Fruit fly (Drosophila melanogaster) whole organism, embryonic: ENCODE measurements around the gene Mzt1.

Experiments used
- CG10147 ChIP-seq: fragments of 200-800 bp; sonication (Bioruptor generic); optimal IDR thresholded peaks from 2 replicates; lab custom pipeline; 2019; ENCODE audit warnings: missing biosample characterization, mild to moderate bottlenecking, missing genetic modification characterization, moderate library complexity
- CG10267 ChIP-seq: fragments of 200-800 bp; sonication (Bioruptor generic); optimal IDR thresholded peaks from 2 replicates; lab custom pipeline; 2018; ENCODE audit warnings: missing biosample characterization, mild to moderate bottlenecking, missing genetic modification characterization, moderate library complexity
- CG10366 ChIP-seq: fragments of 200-800 bp; sonication (Bioruptor generic); IDR thresholded peaks from 2 replicates; pipeline ENCODE4 v1.3.6; 2022; ENCODE audit warnings: missing biosample characterization, missing genetic modification characterization
- CG10654 ChIP-seq: fragments of 200-800 bp; sonication (Bioruptor generic); optimal IDR thresholded peaks from 2 replicates; lab custom pipeline; 2016; ENCODE audit warnings: missing biosample characterization, missing genetic modification characterization
- CG12104 ChIP-seq: fragments of 200-800 bp; sonication (Bioruptor generic); optimal IDR thresholded peaks from 3 replicates; lab custom pipeline; 2016; ENCODE audit warnings: missing biosample characterization, missing genetic modification characterization
- CG14050 ChIP-seq: fragments of 200-800 bp; sonication (Bioruptor generic); IDR thresholded peaks from 3 replicates; pipeline ENCODE4 v1.3.6; 2022; ENCODE audit warnings: missing biosample characterization, missing genetic modification characterization
- CG14441 ChIP-seq: fragments of 200-800 bp; sonication (Bioruptor generic); IDR thresholded peaks from 2 replicates; pipeline ENCODE4 v1.3.6; 2022; ENCODE audit warnings: missing biosample characterization, missing genetic modification characterization
- CG15479 ChIP-seq: fragments of 200-800 bp; sonication (Bioruptor generic); optimal IDR thresholded peaks from 3 replicates; lab custom pipeline; 2019; ENCODE audit warnings: missing biosample characterization, mild to moderate bottlenecking, missing genetic modification characterization, moderate library complexity
- CG17912 ChIP-seq: fragments of 200-800 bp; sonication (Bioruptor generic); optimal IDR thresholded peaks from 2 replicates; lab custom pipeline; 2018; ENCODE audit warnings: missing biosample characterization, mild to moderate bottlenecking, missing genetic modification characterization
- CG1832 ChIP-seq: fragments of 200-800 bp; sonication (Bioruptor generic); optimal IDR thresholded peaks from 2 replicates; lab custom pipeline; 2017; ENCODE audit warnings: missing biosample characterization, mild to moderate bottlenecking, missing genetic modification characterization, inconsistent platforms
- CG18599 ChIP-seq: fragments of 200-800 bp; sonication (Bioruptor generic); optimal IDR thresholded peaks from 3 replicates; lab custom pipeline; 2017; ENCODE audit warnings: missing biosample characterization, missing genetic modification characterization, mild to moderate bottlenecking, moderate library complexity, missing genetic modification reagents
- CG3065 ChIP-seq: fragments of 200-800 bp; sonication (Bioruptor generic); optimal IDR thresholded peaks from 2 replicates; lab custom pipeline; 2016; ENCODE audit warnings: missing biosample characterization, missing genetic modification characterization
- CG3838 ChIP-seq: fragments of 200-800 bp; sonication (Bioruptor generic); optimal IDR thresholded peaks from 3 replicates; lab custom pipeline; 2016; ENCODE audit warnings: missing biosample characterization, missing genetic modification characterization
- CG42726 ChIP-seq: fragments of 200-800 bp; sonication (Bioruptor generic); IDR thresholded peaks from 2 replicates; pipeline ENCODE4 v1.3.6; 2022; ENCODE audit warnings: missing biosample characterization, missing genetic modification characterization; ENCODE audit not compliant: partially characterized antibody
- CG43689 ChIP-seq: fragments of 200-800 bp; sonication (Bioruptor generic); IDR thresholded peaks from 2 replicates; pipeline ENCODE4 v1.3.6; 2022; ENCODE audit warnings: missing biosample characterization, missing genetic modification characterization
- CG6175 ChIP-seq: fragments of 200-800 bp; sonication (Bioruptor generic); IDR thresholded peaks from 3 replicates; pipeline ENCODE4 v1.3.6; 2022; ENCODE audit warnings: missing biosample characterization, missing genetic modification characterization
- CG6254 ChIP-seq: fragments of 200-800 bp; sonication (Bioruptor generic); optimal IDR thresholded peaks from 3 replicates; lab custom pipeline; 2017; ENCODE audit warnings: mild to moderate bottlenecking, missing biosample characterization, missing genetic modification reagents, missing genetic modification characterization
- CG8290 ChIP-seq, 3 experiments: fragments of 200-800 bp; sonication (Bioruptor generic); optimal IDR thresholded peaks; 2 replicates each; lab custom pipeline; 2016 to 2019; ENCODE audit warnings: missing biosample characterization in 3 of 3, missing genetic modification characterization in 3 of 3, mild to moderate bottlenecking in 2 of 3, moderate library complexity in 1 of 3
- CG8388 ChIP-seq: fragments of 200-800 bp; sonication (Bioruptor generic); optimal IDR thresholded peaks from 2 replicates; lab custom pipeline; 2019; ENCODE audit warnings: missing biosample characterization, mild to moderate bottlenecking, missing genetic modification characterization, moderate library complexity
- CG8924 ChIP-seq: fragments of 200-800 bp; optimal IDR thresholded peaks from 3 replicates; lab custom pipeline; 2019; ENCODE audit warnings: missing biosample characterization, mild to moderate bottlenecking, missing genetic modification characterization, moderate library complexity
- E2f1 ChIP-seq: fragments of 200-800 bp; sonication (Bioruptor generic); IDR thresholded peaks from 2 replicates; pipeline ENCODE4 v1.3.6; 2022; ENCODE audit warnings: missing biosample characterization, missing genetic modification characterization
- H2.0 ChIP-seq: fragments of 200-800 bp; sonication (Bioruptor generic); IDR thresholded peaks from 2 replicates; pipeline ENCODE4 v1.3.6; 2022; ENCODE audit warnings: missing biosample characterization, missing genetic modification characterization
- Hr3 ChIP-seq: fragments of 200-800 bp; sonication (Bioruptor generic); optimal IDR thresholded peaks from 3 replicates; lab custom pipeline; 2016; ENCODE audit warnings: missing biosample characterization, missing genetic modification characterization
- Lim3 ChIP-seq: fragments of 200-800 bp; sonication (Bioruptor generic); IDR thresholded peaks from 2 replicates; pipeline ENCODE4 v1.3.6; 2022; ENCODE audit warnings: missing biosample characterization, missing genetic modification characterization
- MBD-R2 ChIP-seq: fragments of 200-800 bp; sonication (Bioruptor generic); IDR thresholded peaks from 2 replicates; pipeline ENCODE4 v1.3.6; 2022; ENCODE audit warnings: missing biosample characterization, missing genetic modification characterization
- Nf-YB ChIP-seq: fragments of 200-800 bp; sonication (Bioruptor generic); optimal IDR thresholded peaks from 3 replicates; lab custom pipeline; 2019; ENCODE audit warnings: missing biosample characterization, mild to moderate bottlenecking, missing genetic modification characterization, moderate library complexity
- Poxn ChIP-seq: fragments of 200-800 bp; sonication (Bioruptor generic); IDR thresholded peaks from 2 replicates; pipeline ENCODE4 v1.3.6; 2022; ENCODE audit warnings: missing biosample characterization, missing genetic modification characterization
- Ptx1 ChIP-seq: fragments of 200-800 bp; sonication (Bioruptor generic); IDR thresholded peaks from 2 replicates; pipeline ENCODE4 v1.3.6; 2022; ENCODE audit warnings: missing biosample characterization, missing genetic modification characterization
- Rx ChIP-seq: fragments of 200-800 bp; sonication (Bioruptor generic); IDR thresholded peaks from 2 replicates; pipeline ENCODE4 v1.3.6; 2022; ENCODE audit warnings: missing biosample characterization, missing genetic modification characterization
- Spps ChIP-seq: fragments of 200-800 bp; sonication (Bioruptor generic); optimal IDR thresholded peaks from 2 replicates; lab custom pipeline; 2018; ENCODE audit warnings: missing biosample characterization, mild to moderate bottlenecking, missing genetic modification characterization
- Sry-β ChIP-seq: fragments of 200-800 bp; sonication (Bioruptor generic); optimal IDR thresholded peaks from 2 replicates; lab custom pipeline; 2018; ENCODE audit warnings: missing biosample characterization, mild to moderate bottlenecking, missing genetic modification characterization, moderate library complexity
- Sry-δ ChIP-seq: fragments of 200-800 bp; sonication (Bioruptor generic); optimal IDR thresholded peaks from 2 replicates; lab custom pipeline; 2016; ENCODE audit warnings: missing biosample characterization, missing genetic modification characterization
- Ssrp ChIP-seq: fragments of 200-800 bp; sonication (Bioruptor generic); optimal IDR thresholded peaks from 2 replicates; lab custom pipeline; 2018; ENCODE audit warnings: missing biosample characterization, mild to moderate bottlenecking, missing genetic modification characterization, moderate library complexity
- ato ChIP-seq: fragments of 200-800 bp; sonication (Bioruptor generic); IDR thresholded peaks from 2 replicates; pipeline ENCODE4 v1.3.6; 2022; ENCODE audit warnings: missing biosample characterization, missing genetic modification characterization; ENCODE audit not compliant: partially characterized antibody
- chn ChIP-seq: fragments of 200-800 bp; sonication (Bioruptor generic); optimal IDR thresholded peaks from 2 replicates; lab custom pipeline; 2016; ENCODE audit warnings: missing biosample characterization, missing genetic modification characterization
- crp ChIP-seq, 2 experiments: fragments of 200-800 bp; sonication (Bioruptor generic); optimal IDR thresholded peaks; 2 replicates in 1 of 2; 3 replicates in 1 of 2; lab custom pipeline; 2017; ENCODE audit warnings: missing biosample characterization in 2 of 2, missing genetic modification characterization in 2 of 2, mild to moderate bottlenecking in 1 of 2, moderate library complexity in 1 of 2
- eve ChIP-seq, 2 experiments: fragments of >200 bp; optimal IDR thresholded peaks; 2 replicates each; lab custom pipeline; 2017; ENCODE audit warnings: missing biosample characterization in 2 of 2, missing genetic modification characterization in 2 of 2
- eyg ChIP-seq: fragments of 200-800 bp; sonication (Bioruptor generic); optimal IDR thresholded peaks from 3 replicates; lab custom pipeline; 2016; ENCODE audit warnings: missing biosample characterization, missing genetic modification characterization
- fd64A ChIP-seq: fragments of 200-800 bp; sonication (Bioruptor generic); optimal IDR thresholded peaks from 3 replicates; lab custom pipeline; 2018; ENCODE audit warnings: missing biosample characterization, mild to moderate bottlenecking, missing genetic modification characterization
- gfzf ChIP-seq: fragments of 200-800 bp; sonication (Bioruptor generic); optimal IDR thresholded peaks from 2 replicates; lab custom pipeline; 2016; ENCODE audit warnings: missing biosample characterization, mild to moderate bottlenecking, missing genetic modification characterization, moderate library complexity
- hb ChIP-seq: fragments of 200-800 bp; sonication (Bioruptor generic); IDR thresholded peaks from 3 replicates; pipeline ENCODE4 v1.3.6; 2022; ENCODE audit warnings: missing biosample characterization, missing genetic modification characterization; ENCODE audit not compliant: partially characterized antibody
- odd ChIP-seq: fragments of 200-800 bp; sonication (Bioruptor generic); optimal IDR thresholded peaks from 2 replicates; lab custom pipeline; 2017; ENCODE audit warnings: missing biosample characterization, mild to moderate bottlenecking, missing genetic modification characterization
- phol ChIP-seq: fragments of 200-800 bp; sonication (Bioruptor generic); optimal IDR thresholded peaks from 3 replicates; lab custom pipeline; 2018; ENCODE audit warnings: missing biosample characterization, mild to moderate bottlenecking, missing genetic modification characterization, moderate library complexity
- prd ChIP-seq, 3 experiments: fragments of >200 bp in 2 of 3; fragments of 200-800 bp in 1 of 3; sonication (Bioruptor generic) in 1 of 3; optimal IDR thresholded peaks in 2 of 3; IDR thresholded peaks in 1 of 3; 2 replicates in 2 of 3; 3 replicates in 1 of 3; pipeline versions ENCODE4 v1.3.6 to Lab custom; 2017 to 2022; ENCODE audit warnings: missing biosample characterization in 1 of 3, missing genetic modification characterization in 1 of 3
- ro ChIP-seq: fragments of 200-800 bp; sonication (Bioruptor generic); IDR thresholded peaks from 2 replicates; pipeline ENCODE4 v1.3.6; 2022; ENCODE audit warnings: missing biosample characterization, missing genetic modification characterization
- sens-2 ChIP-seq: fragments of 200-800 bp; sonication (Bioruptor generic); IDR thresholded peaks from 2 replicates; pipeline ENCODE4 v1.3.6; 2022; ENCODE audit warnings: missing biosample characterization, missing genetic modification characterization
- tgo ChIP-seq: fragments of 200-800 bp; sonication (Bioruptor generic); IDR thresholded peaks from 3 replicates; pipeline ENCODE4 v1.3.6; 2022; ENCODE audit warnings: missing biosample characterization, missing genetic modification characterization
- tx ChIP-seq: fragments of 200-800 bp; sonication (Bioruptor generic); optimal IDR thresholded peaks from 2 replicates; lab custom pipeline; 2016; ENCODE audit warnings: missing biosample characterization, missing genetic modification characterization
- vfl ChIP-seq: fragments of 200-800 bp; sonication (Bioruptor generic); optimal IDR thresholded peaks from 2 replicates; lab custom pipeline; 2016; ENCODE audit warnings: missing biosample characterization, missing genetic modification characterization
- z ChIP-seq: fragments of 200-800 bp; sonication (Bioruptor generic); IDR thresholded peaks from 3 replicates; pipeline ENCODE4 v1.3.6; 2022; ENCODE audit warnings: missing biosample characterization, missing genetic modification characterization

Gene Mzt1

dm6 chr3L:2411564-2412080 lies 22.6 kb downstream of the Mzt1 start (continued):
- TF ChIP-seq CG17912 (GFP tag; lab: Kevin White, UChicago) (no peak), CG3838 (GFP tag; lab: Kevin White, UChicago) (no peak), odd (GFP tag; lab: Kevin White, UChicago) (no peak), CG6175 (GFP tag; lab: Robert Waterston, UW) (no peak), tx (no peak), fd64A (GFP tag; lab: Kevin White, UChicago) (no peak), crp (GFP tag; optimal IDR thresholded peaks at IDR 0.05; lab: Kevin White, UChicago) (no peak), sens-2 (no peak), CG8290 (GFP tag; optimal IDR thresholded peaks at IDR 0.05; lab: Kevin White, UChicago) (no peak), CG8290 (tag; optimal IDR thresholded peaks at IDR 0.05; lab: Kevin White, UChicago) (no peak), vfl (no peak), CG3065 (no peak), CG14050 (GFP tag; lab: Robert Waterston, UW) (0 out of 3 replicates have a peak, but pooled peaks have one; percentile 38), Hr3 (GFP tag; lab: Kevin White, UChicago) (no peak), Poxn (GFP tag; lab: Robert Waterston, UW) (no peak), CG8388 (GFP tag; lab: Kevin White, UChicago) (no peak), eve (GFP tag; optimal IDR thresholded peaks at IDR 0.05; lab: Kevin White, UChicago) (no peak), CG12104 (GFP tag; lab: Kevin White, UChicago) (peak; percentile 18), MBD-R2 (GFP tag; lab: Robert Waterston, UW) (no peak; the same call in 1 of the 2 replicates), CG42726 (no peak), CG10267 (tag; lab: Kevin White, UChicago) (peak; percentile 14), CG10654 (GFP tag; lab: Kevin White, UChicago) (no peak), CG10366 (no peak), Lim3 (GFP tag; lab: Robert Waterston, UW) (no peak), hb (no peak), Spps (tag; lab: Kevin White, UChicago) (no peak), Nf-YB (GFP tag; lab: Kevin White, UChicago) (no peak), CG10147 (GFP tag; lab: Kevin White, UChicago) (peak; percentile 65), CG14441 (GFP tag; lab: Robert Waterston, UW) (0 out of 2 replicates have a peak, but pooled peaks have one; percentile 35), ato (GFP tag; lab: Robert Waterston, UW) (no peak), Sry-β (GFP tag; lab: Kevin White, UChicago) (no peak), tgo (GFP tag; lab: Robert Waterston, UW) (peak; percentile 60; the same call in 2 of the 3 replicates), z (GFP tag; lab: Robert Waterston, UW) (no peak), chn (no peak), CG8924 (peak; percentile 42), CG43689 (no peak), gfzf (GFP tag; lab: Kevin White, UChicago) (no peak), H2.0 (GFP tag; lab: Robert Waterston, UW) (no peak), Ssrp (tag; lab: Kevin White, UChicago) (no peak), CG1832 (no peak), Rx (no peak), Ptx1 (GFP tag; lab: Robert Waterston, UW) (peak; percentile 17; the same call in 1 of the 2 replicates), ro (GFP tag; lab: Robert Waterston, UW) (no peak), phol (tag; lab: Kevin White, UChicago) (peak; percentile 20), CG15479 (no peak), CG18599 (GFP tag; lab: Kevin White, UChicago) (peak; percentile 90), E2f1 (GFP tag; lab: Robert Waterston, UW) (peak; percentile 52), eyg (GFP tag; lab: Kevin White, UChicago) (no peak), CG6254 (GFP tag; lab: Kevin White, UChicago) (no peak), Sry-δ (GFP tag; lab: Kevin White, UChicago) (no peak), prd (optimal IDR thresholded peaks at IDR 0.05; lab: Kevin White, UChicago) (no peak), prd (GFP tag; IDR thresholded peaks at IDR 0.05; lab: Robert Waterston, UW) (no peak)
